Fruit fly (Drosophila melanogaster) whole organism, prepupa: ENCODE results near the gene PDZ-GEF.
A peak's percentile ranks its signal among the peaks of the same experiment; 100 is the strongest.

Source experiments
- Blimp-1 ChIP-seq: fragments of 200-800 bp; sonication (Bioruptor generic); optimal IDR thresholded peaks from 3 replicates; lab custom pipeline; 2017; ENCODE audit warnings: missing biosample characterization, missing genetic modification characterization, mild to moderate bottlenecking, moderate library complexity, missing genetic modification reagents
- CG10669 ChIP-seq: fragments of 200-800 bp; sonication (Bioruptor generic); optimal IDR thresholded peaks from 3 replicates; lab custom pipeline; 2018; ENCODE audit warnings: missing biosample characterization, mild to moderate bottlenecking, missing genetic modification characterization, moderate library complexity
- CG11294 ChIP-seq: fragments of 200-800 bp; sonication (Bioruptor generic); IDR thresholded peaks from 2 replicates; pipeline ENCODE4 v1.3.6; 2022; ENCODE audit warnings: missing biosample characterization, missing genetic modification characterization
- CG11762 ChIP-seq: fragments of 200-800 bp; sonication (Bioruptor generic); optimal IDR thresholded peaks from 3 replicates; lab custom pipeline; 2016; ENCODE audit warnings: missing biosample characterization, missing genetic modification characterization; ENCODE audit not compliant: insufficient read depth
- CG11902 ChIP-seq: fragments of 200-800 bp; sonication (Bioruptor generic); optimal IDR thresholded peaks from 3 replicates; lab custom pipeline; 2016; ENCODE audit warnings: missing biosample characterization, missing genetic modification characterization
- CG15336 ChIP-seq: fragments of 200-800 bp; sonication (Bioruptor generic); IDR thresholded peaks from 2 replicates; pipeline ENCODE4 v1.3.6; 2022; ENCODE audit warnings: missing biosample characterization, missing genetic modification characterization
- CG1621 ChIP-seq: fragments of 200-800 bp; sonication (Bioruptor generic); optimal IDR thresholded peaks from 3 replicates; lab custom pipeline; 2018; ENCODE audit warnings: missing biosample characterization, mild to moderate bottlenecking, missing genetic modification characterization
- CG3032 ChIP-seq: fragments of 200-800 bp; optimal IDR thresholded peaks from 2 replicates; lab custom pipeline; 2019; ENCODE audit warnings: missing biosample characterization, mild to moderate bottlenecking, missing genetic modification characterization, moderate library complexity
- CG31627 ChIP-seq: fragments of 200-800 bp; sonication (Bioruptor generic); optimal IDR thresholded peaks from 3 replicates; lab custom pipeline; 2016; ENCODE audit warnings: missing biosample characterization, missing genetic modification characterization
- CG32006 ChIP-seq: fragments of 200-800 bp; sonication (Bioruptor generic); optimal IDR thresholded peaks from 3 replicates; lab custom pipeline; 2017; ENCODE audit warnings: missing biosample characterization, mild to moderate bottlenecking, missing genetic modification characterization
- CG3919 ChIP-seq: fragments of 200-800 bp; sonication (Bioruptor generic); optimal IDR thresholded peaks from 3 replicates; lab custom pipeline; 2016; ENCODE audit warnings: missing biosample characterization, missing genetic modification characterization
- CG6163 ChIP-seq: fragments of 200-800 bp; sonication (Bioruptor generic); IDR thresholded peaks from 3 replicates; pipeline ENCODE4 v1.3.6; 2022; ENCODE audit warnings: missing biosample characterization, missing genetic modification characterization
- CG6276 ChIP-seq: fragments of 200-800 bp; sonication (Bioruptor generic); optimal IDR thresholded peaks from 2 replicates; lab custom pipeline; 2017; ENCODE audit warnings: missing biosample characterization, mild to moderate bottlenecking, missing genetic modification characterization
- CG6792 ChIP-seq: fragments of 200-800 bp; sonication (Bioruptor generic); optimal IDR thresholded peaks from 3 replicates; lab custom pipeline; 2016; ENCODE audit warnings: missing biosample characterization, missing genetic modification characterization
- CG7368 ChIP-seq: fragments of 200-800 bp; sonication (Bioruptor generic); optimal IDR thresholded peaks from 3 replicates; lab custom pipeline; 2016; ENCODE audit warnings: missing biosample characterization, missing genetic modification characterization
- CG8119 ChIP-seq: fragments of 200-800 bp; sonication (Bioruptor generic); IDR thresholded peaks from 3 replicates; pipeline ENCODE4 v1.3.6; 2022; ENCODE audit warnings: missing biosample characterization, missing genetic modification characterization
- CG8319 ChIP-seq: fragments of 200-800 bp; sonication (Bioruptor generic); optimal IDR thresholded peaks from 3 replicates; lab custom pipeline; 2016; ENCODE audit warnings: missing biosample characterization, missing genetic modification characterization
- CG8632 ChIP-seq: fragments of 200-800 bp; sonication (Bioruptor generic); optimal IDR thresholded peaks from 3 replicates; lab custom pipeline; 2016; ENCODE audit warnings: missing biosample characterization, missing genetic modification characterization
- CG9139 ChIP-seq: fragments of 200-800 bp; sonication (Bioruptor generic); optimal IDR thresholded peaks from 3 replicates; lab custom pipeline; 2017; ENCODE audit warnings: missing biosample characterization, mild to moderate bottlenecking, missing genetic modification characterization
- Eip75B ChIP-seq: fragments of 200-800 bp; sonication (Bioruptor generic); optimal IDR thresholded peaks from 3 replicates; lab custom pipeline; 2016; ENCODE audit warnings: missing biosample characterization, missing genetic modification characterization
- Eip78C ChIP-seq: fragments of 200-800 bp; sonication (Bioruptor generic); peaks from one replicate; lab custom pipeline; 2016; ENCODE audit warnings: missing biosample characterization, missing genetic modification characterization
- Eip93F ChIP-seq: fragments of 200-800 bp; sonication (Bioruptor generic); optimal IDR thresholded peaks from 2 replicates; lab custom pipeline; 2016; ENCODE audit warnings: missing biosample characterization, mild to moderate bottlenecking, missing genetic modification characterization
- Ets21C ChIP-seq: fragments of 200-800 bp; sonication (Bioruptor generic); optimal IDR thresholded peaks from 3 replicates; lab custom pipeline; 2016; ENCODE audit warnings: missing biosample characterization, missing genetic modification characterization
- Ets96B ChIP-seq: fragments of 200-800 bp; optimal IDR thresholded peaks from 2 replicates; lab custom pipeline; 2019; ENCODE audit warnings: missing biosample characterization, mild to moderate bottlenecking, missing genetic modification characterization, moderate library complexity
- Hr39 ChIP-seq: fragments of 200-800 bp; sonication (Bioruptor generic); optimal IDR thresholded peaks from 2 replicates; lab custom pipeline; 2016; ENCODE audit warnings: missing biosample characterization, missing genetic modification characterization
- Hr4 ChIP-seq: fragments of 200-800 bp; sonication (Bioruptor generic); optimal IDR thresholded peaks from 3 replicates; lab custom pipeline; 2016; ENCODE audit warnings: missing biosample characterization, missing genetic modification characterization
- Met ChIP-seq: fragments of 200-800 bp; sonication (Bioruptor generic); optimal IDR thresholded peaks from 3 replicates; lab custom pipeline; 2016; ENCODE audit warnings: missing biosample characterization, missing genetic modification characterization
- OdsH ChIP-seq: fragments of 200-800 bp; sonication (Bioruptor generic); optimal IDR thresholded peaks from 3 replicates; lab custom pipeline; 2016; ENCODE audit warnings: missing biosample characterization, missing genetic modification characterization
- Smox ChIP-seq: fragments of 200-800 bp; sonication (Bioruptor generic); optimal IDR thresholded peaks from 3 replicates; lab custom pipeline; 2016; ENCODE audit warnings: missing biosample characterization, missing genetic modification characterization
- Sox102F ChIP-seq: fragments of 200-800 bp; sonication (Bioruptor generic); optimal IDR thresholded peaks from 2 replicates; lab custom pipeline; 2016; ENCODE audit warnings: missing biosample characterization, mild to moderate bottlenecking, missing genetic modification characterization
- Sox14 ChIP-seq: fragments of 200-800 bp; sonication (Bioruptor generic); optimal IDR thresholded peaks from 3 replicates; lab custom pipeline; 2016; ENCODE audit warnings: missing biosample characterization, missing genetic modification characterization
- Sox15 ChIP-seq: fragments of 200-800 bp; sonication (Bioruptor generic); optimal IDR thresholded peaks from 3 replicates; lab custom pipeline; 2016; ENCODE audit warnings: missing biosample characterization, missing genetic modification characterization
- achi ChIP-seq: fragments of 200-800 bp; sonication (Bioruptor generic); optimal IDR thresholded peaks from 3 replicates; lab custom pipeline; 2016; ENCODE audit warnings: missing biosample characterization, missing genetic modification characterization
- acj6 ChIP-seq: fragments of 200-800 bp; sonication (Bioruptor generic); optimal IDR thresholded peaks from 3 replicates; lab custom pipeline; 2016; ENCODE audit warnings: missing biosample characterization, missing genetic modification characterization
- cyc ChIP-seq: fragments of 200-800 bp; sonication (Bioruptor generic); optimal IDR thresholded peaks from 3 replicates; lab custom pipeline; 2016; ENCODE audit warnings: missing biosample characterization, missing genetic modification characterization
- dsx ChIP-seq: fragments of 200-800 bp; optimal IDR thresholded peaks from 3 replicates; lab custom pipeline; 2019; ENCODE audit warnings: missing biosample characterization, mild to moderate bottlenecking, missing genetic modification characterization, moderate library complexity; ENCODE audit not compliant: poor library complexity, severe bottlenecking
- eg ChIP-seq: fragments of 200-800 bp; sonication (Bioruptor generic); IDR thresholded peaks from 3 replicates; pipeline ENCODE4 v1.3.6; 2022; ENCODE audit warnings: missing biosample characterization, missing genetic modification characterization
- esn ChIP-seq: fragments of 200-800 bp; sonication (Bioruptor generic); optimal IDR thresholded peaks from 2 replicates; lab custom pipeline; 2016; ENCODE audit warnings: missing biosample characterization, mild to moderate bottlenecking, missing genetic modification characterization, moderate library complexity
- fd85E ChIP-seq: fragments of 200-800 bp; sonication (Bioruptor generic); optimal IDR thresholded peaks from 3 replicates; lab custom pipeline; 2016; ENCODE audit warnings: missing biosample characterization, missing genetic modification characterization
- fkh ChIP-seq: fragments of 200-800 bp; sonication (Bioruptor generic); optimal IDR thresholded peaks from 3 replicates; lab custom pipeline; 2017; ENCODE audit warnings: missing biosample characterization, mild to moderate bottlenecking, missing genetic modification characterization, moderate library complexity
- lz ChIP-seq: fragments of 200-800 bp; sonication (Bioruptor generic); optimal IDR thresholded peaks from 3 replicates; lab custom pipeline; 2016; ENCODE audit warnings: missing biosample characterization, missing genetic modification characterization
- net ChIP-seq: fragments of 200-800 bp; sonication (Bioruptor generic); optimal IDR thresholded peaks from 3 replicates; lab custom pipeline; 2016; ENCODE audit warnings: missing biosample characterization, missing genetic modification characterization
- pdm3 ChIP-seq: fragments of 200-800 bp; sonication (Bioruptor generic); optimal IDR thresholded peaks from 3 replicates; lab custom pipeline; 2016; ENCODE audit warnings: missing biosample characterization, missing genetic modification characterization
- svp ChIP-seq: fragments of 200-800 bp; sonication (Bioruptor generic); peaks from one replicate; lab custom pipeline; 2016; ENCODE audit warnings: missing biosample characterization, missing genetic modification characterization
- topi ChIP-seq: fragments of 200-800 bp; sonication (Bioruptor generic); optimal IDR thresholded peaks from 3 replicates; lab custom pipeline; 2016; ENCODE audit warnings: missing biosample characterization, missing genetic modification characterization

PDZ-GEF gene

dm6 chr2L:6323536-6324385 is at the start of gene PDZ-GEF:
Gene PDZ-GEF, plus strand, starts transcription at chr2L:6323767.
- TF ChIP-seq CG3919 (no peak), Sox14 (GFP tag; lab: Kevin White, UChicago) (peak; percentile 27), Eip75B (GFP tag; lab: Kevin White, UChicago) (peak; percentile 30), OdsH (peak; percentile 10), CG31627 (GFP tag; lab: Kevin White, UChicago) (peak; percentile 40), CG9139 (GFP tag; lab: Kevin White, UChicago) (no peak), acj6 (GFP tag; lab: Kevin White, UChicago) (peak; percentile 5), Eip78C (GFP tag; lab: Kevin White, UChicago) (peak; percentile 55), net (GFP tag; lab: Kevin White, UChicago) (no peak), lz (peak; percentile 30), cyc (GFP tag; lab: Kevin White, UChicago) (peak; percentile 45), Met (GFP tag; lab: Kevin White, UChicago) (peak; percentile 38)

- TF ChIP-seq CG1621 (tag; lab: Kevin White, UChicago), result no peak
- no peak for TF ChIP-seq CG10669 (GFP tag; lab: Kevin White, UChicago)
- peak; percentile 4 for TF ChIP-seq Sox14 (GFP tag; lab: Kevin White, UChicago)
- peak; percentile 11 for TF ChIP-seq Hr4
- peak; percentile 31 for TF ChIP-seq Smox (GFP tag; lab: Kevin White, UChicago)
- peak; percentile 16 for TF ChIP-seq pdm3
- no peak for TF ChIP-seq Eip75B (GFP tag; lab: Kevin White, UChicago)
- no peak for TF ChIP-seq Eip93F
- TF ChIP-seq Blimp-1 (GFP tag; lab: Kevin White, UChicago), result no peak
- no peak for TF ChIP-seq CG8632 (GFP tag; lab: Kevin White, UChicago)
- TF ChIP-seq esn, result no peak
- TF ChIP-seq CG8119, result no peak; the same call in 2 of the 3 replicates
- TF ChIP-seq CG3032 (tag; lab: Kevin White, UChicago), result no peak
- peak; percentile 35 for TF ChIP-seq CG31627 (GFP tag; lab: Kevin White, UChicago)
- TF ChIP-seq CG9139 (GFP tag; lab: Kevin White, UChicago), result no peak
- TF ChIP-seq svp (GFP tag; lab: Kevin White, UChicago), result peak; percentile 70
- peak; percentile 29 for TF ChIP-seq achi (GFP tag; lab: Kevin White, UChicago)
- TF ChIP-seq Ets96B, result peak; percentile 9
- TF ChIP-seq CG8319 (GFP tag; lab: Kevin White, UChicago), result no peak
- no peak for TF ChIP-seq Ets21C (GFP tag; lab: Kevin White, UChicago)
- TF ChIP-seq fkh (GFP tag; lab: Kevin White, UChicago), result no peak
- no peak for TF ChIP-seq CG11902 (GFP tag; lab: Kevin White, UChicago)
- peak; percentile 42 for TF ChIP-seq dsx (GFP tag; lab: Kevin White, UChicago)
- TF ChIP-seq CG11762 (GFP tag; lab: Kevin White, UChicago), result no peak
- peak; percentile 34 for TF ChIP-seq CG3919
- TF ChIP-seq Sox15 (GFP tag; lab: Kevin White, UChicago), result no peak
- TF ChIP-seq eg (GFP tag; lab: Robert Waterston, UW), result 0 out of 3 replicates have a peak, but pooled peaks have one; percentile 17
- peak; percentile 30 for TF ChIP-seq cyc (GFP tag; lab: Kevin White, UChicago)
- no peak for TF ChIP-seq CG6792 (GFP tag; lab: Kevin White, UChicago)
- no peak for TF ChIP-seq CG7368 (GFP tag; lab: Kevin White, UChicago)
- peak; percentile 65 for TF ChIP-seq Eip78C (GFP tag; lab: Kevin White, UChicago)
- peak; percentile 33 for TF ChIP-seq Hr39 (GFP tag; lab: Kevin White, UChicago)
- 0 out of 2 replicates have a peak, but pooled peaks have one; percentile 16 for TF ChIP-seq CG11294 (GFP tag; lab: Robert Waterston, UW)
- TF ChIP-seq CG6276 (GFP tag; lab: Kevin White, UChicago), result no peak
- no peak for TF ChIP-seq lz
- TF ChIP-seq CG15336 (GFP tag; lab: Robert Waterston, UW), result peak; percentile 39
- no peak for TF ChIP-seq net (GFP tag; lab: Kevin White, UChicago)
- peak; percentile 29 for TF ChIP-seq topi
- TF ChIP-seq fd85E, result no peak
- peak; percentile 17 for TF ChIP-seq Sox102F (GFP tag; lab: Kevin White, UChicago)
- TF ChIP-seq CG32006 (GFP tag; lab: Kevin White, UChicago), result peak; percentile 33
- 0 out of 3 replicates have a peak, but pooled peaks have one; percentile 53 for TF ChIP-seq CG6163
Observed at dm6 chr2L:6273963-6274834, 49.4 kb upstream of the PDZ-GEF start.
